Worm (Caenorhabditis elegans) whole organism, L2 larva: ENCODE data around the gene R10E11.9.

Experiments
- ZK546.5 ChIP-seq: sonication (generic microtip); optimal IDR thresholded peaks from 2 replicates; lab custom pipeline; 2017; ENCODE audit warnings: missing biosample characterization, missing genetic modification characterization
- ceh-82 ChIP-seq: fragments of 150-350 bp; optimal IDR thresholded peaks from 2 replicates; lab custom pipeline; 2014; ENCODE audit warnings: missing biosample characterization, missing genetic modification characterization
- egl-27 ChIP-seq: sonication (generic microtip); optimal IDR thresholded peaks from 3 replicates; lab custom pipeline; 2017; ENCODE audit warnings: missing biosample characterization, missing genetic modification reagents, missing genetic modification characterization
- nhr-11 ChIP-seq: fragments of 150-350 bp; optimal IDR thresholded peaks from 2 replicates; lab custom pipeline; 2014; ENCODE audit warnings: missing biosample characterization, missing genetic modification characterization
- nhr-12 ChIP-seq: fragments of 150-350 bp; optimal IDR thresholded peaks from 2 replicates; lab custom pipeline; 2014; ENCODE audit warnings: missing biosample characterization, missing genetic modification characterization
- nhr-23 ChIP-seq: fragments of 150-350 bp; optimal IDR thresholded peaks from 2 replicates; lab custom pipeline; 2014; ENCODE audit warnings: missing biosample characterization, missing genetic modification reagents, missing genetic modification characterization
- sem-4 ChIP-seq: fragments of 150-350 bp; optimal IDR thresholded peaks from 2 replicates; lab custom pipeline; 2014; ENCODE audit warnings: missing biosample characterization, missing genetic modification reagents, missing genetic modification characterization
- skn-1 ChIP-seq: sonication (generic microtip); optimal IDR thresholded peaks from 2 replicates; lab custom pipeline; 2017; ENCODE audit warnings: missing biosample characterization, missing genetic modification characterization
- snpc-4 ChIP-seq: fragments of 150-350 bp; optimal IDR thresholded peaks from 2 replicates; lab custom pipeline; 2014; ENCODE audit warnings: missing biosample characterization, missing genetic modification characterization
- unc-39 ChIP-seq: fragments of 150-350 bp; optimal IDR thresholded peaks from 2 replicates; lab custom pipeline; 2014; ENCODE audit warnings: missing biosample characterization, missing genetic modification characterization
- unc-55 ChIP-seq: fragments of 150-350 bp; sonication (generic microtip); optimal IDR thresholded peaks from 3 replicates; lab custom pipeline; 2014; ENCODE audit warnings: missing biosample characterization, missing genetic modification reagents, missing genetic modification characterization
- unc-62 ChIP-seq: fragments of 150-350 bp; optimal IDR thresholded peaks from 2 replicates; lab custom pipeline; 2014; ENCODE audit warnings: missing biosample characterization, missing genetic modification reagents, missing genetic modification characterization
- ztf-4 ChIP-seq: fragments of 150-350 bp; optimal IDR thresholded peaks from 2 replicates; lab custom pipeline; 2014; ENCODE audit warnings: missing biosample characterization, missing genetic modification characterization

- TF ChIP-seq ztf-4 (tag; lab: Kevin White, UChicago) (no peak), unc-39 (tag; lab: Kevin White, UChicago) (no peak), unc-55 (no peak), nhr-11 (tag; lab: Kevin White, UChicago) (no peak), unc-62 (GFP tag; lab: Kevin White, UChicago) (no peak), ZK546.5 (tag; lab: Kevin White, UChicago) (no peak), skn-1 (tag; lab: Kevin White, UChicago) (no peak), sem-4 (tag; lab: Kevin White, UChicago) (no peak), ceh-82 (tag; lab: Kevin White, UChicago) (no peak), egl-27 (tag; lab: Kevin White, UChicago) (no peak), snpc-4 (no peak), nhr-12 (tag; lab: Kevin White, UChicago) (no peak), nhr-23 (no peak)
These were observed 44.7 kb downstream of the R10E11.9 start, which contains the start of gene T05G5.4 for ce11 chrIII:9748694-9749093.
